Worm (Caenorhabditis elegans) whole organism, late embryonic: ENCODE measurements around the gene B0222.1.

Source experiments
- F13H6.1 ChIP-seq: sonication (generic microtip); optimal IDR thresholded peaks from 2 replicates; lab custom pipeline; 2016; ENCODE audit warnings: missing genetic modification characterization, missing compliant biosample characterization
- K02D7.2 ChIP-seq: sonication (generic microtip); optimal IDR thresholded peaks from 2 replicates; lab custom pipeline; 2017; ENCODE audit warnings: mild to moderate bottlenecking, missing genetic modification characterization, missing compliant biosample characterization
- K09A11.1 ChIP-seq: sonication (generic microtip); optimal IDR thresholded peaks from 2 replicates; lab custom pipeline; 2017; ENCODE audit warnings: antibody characterized with exemption, mild to moderate bottlenecking, missing genetic modification characterization, missing compliant biosample characterization; ENCODE audit not compliant: insufficient read depth
- T23F11.4 ChIP-seq: fragments of 200-800 bp; sonication (Bioruptor generic); optimal IDR thresholded peaks from 2 replicates; lab custom pipeline; 2018; ENCODE audit warnings: mild to moderate bottlenecking, missing genetic modification characterization, missing compliant biosample characterization
- ahr-1 ChIP-seq: sonication (generic microtip); optimal IDR thresholded peaks from 2 replicates; lab custom pipeline; 2016; ENCODE audit warnings: missing genetic modification characterization, missing compliant biosample characterization
- ama-1 ChIP-seq: fragments of 150-350 bp; optimal IDR thresholded peaks from 2 replicates; lab custom pipeline; 2014
- ceh-14 ChIP-seq: sonication (generic microtip); optimal IDR thresholded peaks from 2 replicates; lab custom pipeline; 2016; ENCODE audit warnings: missing genotype, missing genetic modification characterization, missing compliant biosample characterization
- ceh-18 ChIP-seq: sonication (generic microtip); optimal IDR thresholded peaks from 2 replicates; lab custom pipeline; 2016; ENCODE audit warnings: missing genetic modification characterization, missing compliant biosample characterization
- ceh-19 ChIP-seq: fragments of 200-800 bp; sonication (Bioruptor generic); optimal IDR thresholded peaks from 2 replicates; lab custom pipeline; 2018; ENCODE audit warnings: mild to moderate bottlenecking, missing genetic modification characterization, missing compliant biosample characterization
- ceh-2 ChIP-seq: sonication (generic microtip); optimal IDR thresholded peaks from 2 replicates; lab custom pipeline; 2016; ENCODE audit warnings: missing genotype, missing genetic modification characterization, missing compliant biosample characterization
- ceh-24 ChIP-seq: sonication (generic microtip); optimal IDR thresholded peaks from 2 replicates; lab custom pipeline; 2016; ENCODE audit warnings: mild to moderate bottlenecking, missing genetic modification characterization, missing compliant biosample characterization
- ceh-31 ChIP-seq: sonication (generic microtip); optimal IDR thresholded peaks from 2 replicates; lab custom pipeline; 2016; ENCODE audit warnings: missing genetic modification characterization, missing compliant biosample characterization
- ceh-34 ChIP-seq: sonication (generic microtip); optimal IDR thresholded peaks from 2 replicates; lab custom pipeline; 2016; ENCODE audit warnings: mild to moderate bottlenecking, missing genetic modification characterization, missing compliant biosample characterization
- ceh-45 ChIP-seq: fragments of 200-800 bp; sonication (Bioruptor generic); IDR thresholded peaks from 2 replicates; pipeline ENCODE4 v1.3.6; 2022; ENCODE audit warnings: missing genetic modification reagents, missing genetic modification characterization, missing compliant biosample characterization
- ceh-6 ChIP-seq: fragments of 200-800 bp; sonication (Bioruptor generic); optimal IDR thresholded peaks from 2 replicates; lab custom pipeline; 2018; ENCODE audit warnings: mild to moderate bottlenecking, missing genetic modification characterization, missing compliant biosample characterization
- ceh-9 ChIP-seq: sonication (generic microtip); optimal IDR thresholded peaks from 2 replicates; lab custom pipeline; 2016; ENCODE audit warnings: mild to moderate bottlenecking, missing genetic modification characterization, inconsistent platforms, missing compliant biosample characterization
- dmd-4 ChIP-seq: sonication (generic microtip); optimal IDR thresholded peaks from 2 replicates; lab custom pipeline; 2016; ENCODE audit warnings: borderline replicate concordance, missing genetic modification characterization, missing compliant biosample characterization
- elt-4 ChIP-seq: sonication (generic microtip); optimal IDR thresholded peaks from 2 replicates; lab custom pipeline; 2016; ENCODE audit warnings: missing genetic modification characterization, missing compliant biosample characterization
- ets-4 ChIP-seq: sonication (generic microtip); optimal IDR thresholded peaks from 2 replicates; lab custom pipeline; 2016; ENCODE audit warnings: missing genetic modification characterization, missing compliant biosample characterization
- fax-1 ChIP-seq: sonication (generic microtip); optimal IDR thresholded peaks from 2 replicates; lab custom pipeline; 2016; ENCODE audit warnings: missing genotype, missing genetic modification characterization, missing compliant biosample characterization
- gmeb-2 ChIP-seq: sonication (generic microtip); optimal IDR thresholded peaks from 2 replicates; lab custom pipeline; 2016; ENCODE audit warnings: missing genetic modification characterization, inconsistent platforms, missing compliant biosample characterization
- hlh-13 ChIP-seq: fragments of 200-800 bp; sonication (Bioruptor generic); optimal IDR thresholded peaks from 2 replicates; lab custom pipeline; 2018; ENCODE audit warnings: mild to moderate bottlenecking, missing genetic modification characterization, missing compliant biosample characterization
- hlh-30 ChIP-seq: sonication (generic microtip); optimal IDR thresholded peaks from 2 replicates; lab custom pipeline; 2017; ENCODE audit warnings: antibody characterized with exemption, missing genetic modification characterization, missing compliant biosample characterization; ENCODE audit not compliant: insufficient read depth
- hlh-6 ChIP-seq: sonication (generic microtip); optimal IDR thresholded peaks from 2 replicates; lab custom pipeline; 2016; ENCODE audit warnings: missing genotype, missing genetic modification characterization, missing compliant biosample characterization
- lim-6 ChIP-seq: sonication (generic microtip); optimal IDR thresholded peaks from 2 replicates; lab custom pipeline; 2016; ENCODE audit warnings: missing genetic modification characterization, missing compliant biosample characterization
- mec-3 ChIP-seq: sonication (generic microtip); optimal IDR thresholded peaks from 2 replicates; lab custom pipeline; 2016; ENCODE audit warnings: borderline replicate concordance, missing genetic modification characterization, missing compliant biosample characterization
- nfya-1 ChIP-seq: sonication (generic microtip); optimal IDR thresholded peaks from 2 replicates; lab custom pipeline; 2017; ENCODE audit warnings: missing genetic modification characterization, mild to moderate bottlenecking, missing compliant biosample characterization, antibody characterized with exemption, moderate library complexity
- nhr-232 ChIP-seq: sonication (generic microtip); optimal IDR thresholded peaks from 2 replicates; lab custom pipeline; 2016; ENCODE audit warnings: missing genetic modification characterization, missing compliant biosample characterization
- odd-2 ChIP-seq: sonication (generic microtip); optimal IDR thresholded peaks from 2 replicates; lab custom pipeline; 2017; ENCODE audit warnings: antibody characterized with exemption, mild to moderate bottlenecking, missing genetic modification characterization, missing compliant biosample characterization
- pax-1 ChIP-seq: fragments of 150-350 bp; optimal IDR thresholded peaks from 2 replicates; lab custom pipeline; 2014; ENCODE audit warnings: missing biosample characterization, missing genetic modification characterization
- pha-2 ChIP-seq: sonication (generic microtip); optimal IDR thresholded peaks from 2 replicates; lab custom pipeline; 2017; ENCODE audit warnings: mild to moderate bottlenecking, missing genetic modification characterization, missing compliant biosample characterization
- pha-4 ChIP-seq: fragments of 150-350 bp; optimal IDR thresholded peaks from 2 replicates; lab custom pipeline; 2018; ENCODE audit warnings: missing biosample characterization, missing genetic modification reagents, missing genetic modification characterization
- pqm-1 ChIP-seq: sonication (generic microtip); optimal IDR thresholded peaks from 2 replicates; lab custom pipeline; 2016; ENCODE audit warnings: missing genetic modification characterization, missing compliant biosample characterization
- pros-1 ChIP-seq: fragments of 150-350 bp; optimal IDR thresholded peaks from 2 replicates; lab custom pipeline; 2014; ENCODE audit warnings: missing biosample characterization, missing genetic modification reagents, missing genetic modification characterization
- ref-2 ChIP-seq: sonication (generic microtip); optimal IDR thresholded peaks from 2 replicates; lab custom pipeline; 2016; ENCODE audit warnings: missing genetic modification characterization, missing compliant biosample characterization
- rnt-1 ChIP-seq: sonication (generic microtip); optimal IDR thresholded peaks from 2 replicates; lab custom pipeline; 2016; ENCODE audit warnings: missing genetic modification characterization, missing compliant biosample characterization
- tbx-7 ChIP-seq: sonication (generic microtip); optimal IDR thresholded peaks from 2 replicates; lab custom pipeline; 2016; ENCODE audit warnings: missing genotype, missing genetic modification characterization, missing compliant biosample characterization
- ttx-3 ChIP-seq: sonication (generic microtip); optimal IDR thresholded peaks from 2 replicates; lab custom pipeline; 2016; ENCODE audit warnings: missing genetic modification reagents, missing genetic modification characterization, missing compliant biosample characterization
- zip-5 ChIP-seq: sonication (generic microtip); optimal IDR thresholded peaks from 2 replicates; lab custom pipeline; 2016; ENCODE audit warnings: missing genetic modification characterization, missing compliant biosample characterization

The B0222.1 gene

ce11 chrV:9162955-9163468, 29.0 kb downstream of the B0222.1 start, which contains the start of gene col-145:
Gene col-145, minus strand, starts transcription at chrV:9163005.
- no peak for TF ChIP-seq K02D7.2
- TF ChIP-seq ceh-6 = no peak
- TF ChIP-seq odd-2 (tag; lab: Kevin White, UChicago) = no peak
- no peak for TF ChIP-seq hlh-6 (tag; lab: Kevin White, UChicago)
- TF ChIP-seq pros-1 (tag; lab: Kevin White, UChicago) = no peak

ce11 chrV:9163897-9164296, 29.8 kb downstream of the B0222.1 start:
- TF ChIP-seq ceh-18 (tag; lab: Kevin White, UChicago) = no peak
- TF ChIP-seq dmd-4 (tag; lab: Kevin White, UChicago) = no peak
- TF ChIP-seq ceh-2 = no peak

- TF ChIP-seq ama-1 (lab: Kevin White, UChicago) (no peak), zip-5 (tag; lab: Kevin White, UChicago) (no peak), F13H6.1 (no peak), hlh-13 (GFP tag; lab: Kevin White, UChicago) (no peak), ceh-9 (tag; lab: Kevin White, UChicago) (no peak), nfya-1 (tag; lab: Kevin White, UChicago) (no peak), nhr-232 (tag; lab: Kevin White, UChicago) (no peak), K02D7.2 (no peak), pqm-1 (tag; lab: Kevin White, UChicago) (no peak), ceh-14 (tag; lab: Kevin White, UChicago) (no peak), pros-1 (tag; lab: Kevin White, UChicago) (no peak), ceh-45 (GFP tag; lab: Robert Waterston, UW) (no peak)
Measured at ce11 chrV:9165073-9165699, 31.1 kb downstream of the B0222.1 start, which contains the start of gene col-10. Gene col-10, minus strand, starts transcription at chrV:9165307.

ce11 chrV:9166306-9166705, 32.3 kb downstream of the B0222.1 start:
- TF ChIP-seq pros-1 (tag; lab: Kevin White, UChicago) (no peak), ref-2 (tag; lab: Kevin White, UChicago) (no peak), lim-6 (tag; lab: Kevin White, UChicago) (no peak), hlh-30 (tag; lab: Kevin White, UChicago) (no peak)
- TF ChIP-seq, all 69 proteins: peak for 0

ce11 chrV:9168089-9168488, 34.0 kb downstream of the B0222.1 start, which contains the start of gene B0222.11:
Gene B0222.11, minus strand, starts transcription at chrV:9168189.
- TF ChIP-seq pha-4 (tag; lab: Kevin White, UChicago) = no peak
- no peak for TF ChIP-seq ets-4 (tag; lab: Kevin White, UChicago)
- TF ChIP-seq gmeb-2 (tag; lab: Kevin White, UChicago) = no peak
- no peak for TF ChIP-seq dmd-4 (tag; lab: Kevin White, UChicago)
- TF ChIP-seq K09A11.1 (tag; lab: Kevin White, UChicago) = no peak
- TF ChIP-seq tbx-7 (tag; lab: Kevin White, UChicago) = no peak
- TF ChIP-seq ceh-31 (tag; lab: Kevin White, UChicago) = no peak
- no peak for TF ChIP-seq fax-1
- no peak for TF ChIP-seq ceh-18 (tag; lab: Kevin White, UChicago)
- TF ChIP-seq ceh-14 (tag; lab: Kevin White, UChicago) = no peak
- TF ChIP-seq ref-2 (tag; lab: Kevin White, UChicago) = no peak
- no peak for TF ChIP-seq T23F11.4 (GFP tag; lab: Kevin White, UChicago)
- no peak for TF ChIP-seq pax-1 (tag; lab: Kevin White, UChicago)

- TF ChIP-seq ceh-19 (GFP tag; lab: Kevin White, UChicago) = no peak
- TF ChIP-seq hlh-13 (GFP tag; lab: Kevin White, UChicago) = no peak
- no peak for TF ChIP-seq pha-2 (tag; lab: Kevin White, UChicago)
- TF ChIP-seq pqm-1 (tag; lab: Kevin White, UChicago) = no peak
- TF ChIP-seq ets-4 (tag; lab: Kevin White, UChicago) = no peak
- TF ChIP-seq ceh-24 (tag; lab: Kevin White, UChicago) = no peak
- TF ChIP-seq ahr-1 = no peak
- no peak for TF ChIP-seq ceh-45 (GFP tag; lab: Robert Waterston, UW)
- TF ChIP-seq ttx-3 (tag; lab: Kevin White, UChicago) = no peak
- TF ChIP-seq ceh-34 (tag; lab: Kevin White, UChicago) = no peak
- TF ChIP-seq elt-4 = no peak
- TF ChIP-seq pax-1 (tag; lab: Kevin White, UChicago) = no peak
- TF ChIP-seq rnt-1 (tag; lab: Kevin White, UChicago) = no peak
- no peak for TF ChIP-seq pros-1 (tag; lab: Kevin White, UChicago)
- no peak for TF ChIP-seq pha-4 (tag; lab: Kevin White, UChicago)
- TF ChIP-seq dmd-4 (tag; lab: Kevin White, UChicago) = no peak
- no peak for TF ChIP-seq mec-3 (tag; lab: Kevin White, UChicago)
- TF ChIP-seq lim-6 (tag; lab: Kevin White, UChicago) = no peak
- TF ChIP-seq, all 69 proteins: peak for 0
Measured at ce11 chrV:9172989-9173388, 38.9 kb downstream of the B0222.1 start, which contains the start of gene gad-3. Gene gad-3, minus strand, starts transcription at chrV:9173005.
